Worm (Caenorhabditis elegans) whole organism, L2 larva: Measurements from ENCODE around the gene hsp-1.

Source experiments
- C34F6.9 ChIP-seq: fragments of 150-350 bp; optimal IDR thresholded peaks from 2 replicates; lab custom pipeline; 2014; ENCODE audit warnings: missing biosample characterization, missing genetic modification characterization
- F13H6.1 ChIP-seq: sonication (generic microtip); optimal IDR thresholded peaks from 2 replicates; lab custom pipeline; 2016; ENCODE audit warnings: missing genetic modification characterization, missing compliant biosample characterization
- R02D3.7 ChIP-seq: fragments of 150-350 bp; optimal IDR thresholded peaks from 2 replicates; lab custom pipeline; 2014; ENCODE audit warnings: missing biosample characterization, missing genetic modification characterization
- Y55F3AM.14 ChIP-seq: fragments of 200-800 bp; sonication (Bioruptor generic); optimal IDR thresholded peaks from 2 replicates; lab custom pipeline; 2018; ENCODE audit warnings: mild to moderate bottlenecking, missing genetic modification characterization, missing compliant biosample characterization
- ZK546.5 ChIP-seq: sonication (generic microtip); optimal IDR thresholded peaks from 2 replicates; lab custom pipeline; 2017; ENCODE audit warnings: missing biosample characterization, missing genetic modification characterization
- alr-1 ChIP-seq: fragments of 150-350 bp; optimal IDR thresholded peaks from 2 replicates; lab custom pipeline; 2014; ENCODE audit warnings: missing biosample characterization, missing genetic modification characterization
- aly-2 ChIP-seq: fragments of 150-350 bp; optimal IDR thresholded peaks from 2 replicates; lab custom pipeline; 2014; ENCODE audit warnings: missing biosample characterization, missing genetic modification characterization
- ama-1 ChIP-seq: fragments of 150-350 bp; optimal IDR thresholded peaks from 2 replicates; lab custom pipeline; 2018; ENCODE audit warnings: inconsistent platforms
- blmp-1 ChIP-seq: sonication (generic microtip); optimal IDR thresholded peaks from 2 replicates; lab custom pipeline; 2017; ENCODE audit warnings: missing genetic modification characterization, mild to moderate bottlenecking, missing compliant biosample characterization, antibody characterized with exemption, moderate library complexity; ENCODE audit not compliant: insufficient read depth
- ceh-16 ChIP-seq: fragments of 150-350 bp; optimal IDR thresholded peaks from 2 replicates; lab custom pipeline; 2014; ENCODE audit warnings: missing biosample characterization, missing genetic modification characterization
- ceh-82 ChIP-seq: fragments of 150-350 bp; optimal IDR thresholded peaks from 2 replicates; lab custom pipeline; 2014; ENCODE audit warnings: missing biosample characterization, missing genetic modification characterization
- crh-2 ChIP-seq: sonication (generic microtip); optimal IDR thresholded peaks from 2 replicates; lab custom pipeline; 2017; ENCODE audit warnings: missing biosample characterization, missing genetic modification characterization
- dmd-4 ChIP-seq: sonication (generic microtip); optimal IDR thresholded peaks from 2 replicates; lab custom pipeline; 2017; ENCODE audit warnings: missing biosample characterization, missing genetic modification characterization
- egl-27 ChIP-seq: sonication (generic microtip); optimal IDR thresholded peaks from 3 replicates; lab custom pipeline; 2017; ENCODE audit warnings: missing biosample characterization, missing genetic modification reagents, missing genetic modification characterization
- elt-1 ChIP-seq: fragments of 150-350 bp; optimal IDR thresholded peaks from 2 replicates; lab custom pipeline; 2014; ENCODE audit warnings: missing biosample characterization, missing genetic modification characterization
- elt-3 ChIP-seq: sonication (generic microtip); optimal IDR thresholded peaks from 2 replicates; lab custom pipeline; 2017; ENCODE audit warnings: missing biosample characterization, missing genetic modification characterization
- fos-1 ChIP-seq: fragments of 150-350 bp; optimal IDR thresholded peaks from 2 replicates; lab custom pipeline; 2014; ENCODE audit warnings: missing biosample characterization, missing genetic modification characterization
- gmeb-1 ChIP-seq: fragments of 150-350 bp; optimal IDR thresholded peaks from 2 replicates; lab custom pipeline; 2014; ENCODE audit warnings: missing biosample characterization, missing genetic modification characterization
- lin-11 ChIP-seq: fragments of 150-350 bp; sonication (generic microtip); optimal IDR thresholded peaks from 2 replicates; lab custom pipeline; 2014; ENCODE audit warnings: missing biosample characterization, missing genetic modification characterization, inconsistent platforms, mixed read lengths
- lin-13 ChIP-seq: fragments of 150-350 bp; optimal IDR thresholded peaks from 2 replicates; lab custom pipeline; 2014; ENCODE audit warnings: missing biosample characterization, missing genetic modification reagents, missing genetic modification characterization
- lsy-2 ChIP-seq, 2 experiments: fragments of 150-350 bp in 1 of 2; sonication (generic microtip) in 1 of 2; optimal IDR thresholded peaks; 2 replicates each; lab custom pipeline; 2014 to 2017; ENCODE audit warnings: missing biosample characterization in 2 of 2, missing genetic modification characterization in 2 of 2
- mbf-1 ChIP-seq: sonication (generic microtip); optimal IDR thresholded peaks from 2 replicates; lab custom pipeline; 2017; ENCODE audit warnings: missing biosample characterization, missing genetic modification characterization
- mdl-1 ChIP-seq, 2 experiments: fragments of 150-350 bp in 1 of 2; sonication (generic microtip) in 1 of 2; optimal IDR thresholded peaks; 2 replicates each; lab custom pipeline; 2017; ENCODE audit warnings: missing biosample characterization in 2 of 2, missing genetic modification characterization in 2 of 2
- nhr-11 ChIP-seq: fragments of 150-350 bp; optimal IDR thresholded peaks from 2 replicates; lab custom pipeline; 2014; ENCODE audit warnings: missing biosample characterization, missing genetic modification characterization
- nhr-12 ChIP-seq: fragments of 150-350 bp; optimal IDR thresholded peaks from 2 replicates; lab custom pipeline; 2014; ENCODE audit warnings: missing biosample characterization, missing genetic modification characterization
- nhr-129 ChIP-seq: fragments of 150-350 bp; optimal IDR thresholded peaks from 2 replicates; lab custom pipeline; 2014; ENCODE audit warnings: missing biosample characterization, missing genetic modification characterization
- nhr-23 ChIP-seq: fragments of 150-350 bp; optimal IDR thresholded peaks from 2 replicates; lab custom pipeline; 2014; ENCODE audit warnings: missing biosample characterization, missing genetic modification reagents, missing genetic modification characterization
- nhr-237 ChIP-seq: fragments of 150-350 bp; optimal IDR thresholded peaks from 2 replicates; lab custom pipeline; 2014; ENCODE audit warnings: missing biosample characterization, missing genetic modification characterization
- nhr-25 ChIP-seq: fragments of 150-350 bp; sonication (generic microtip); optimal IDR thresholded peaks from 3 replicates; lab custom pipeline; 2014; ENCODE audit warnings: missing biosample characterization, missing genetic modification characterization
- nhr-6 ChIP-seq: fragments of 150-350 bp; optimal IDR thresholded peaks from 2 replicates; lab custom pipeline; 2014; ENCODE audit warnings: missing biosample characterization, missing genetic modification characterization
- nhr-77 ChIP-seq: fragments of 150-350 bp; optimal IDR thresholded peaks from 2 replicates; lab custom pipeline; 2014; ENCODE audit warnings: missing biosample characterization, missing genetic modification characterization
- peb-1 ChIP-seq: fragments of 150-350 bp; optimal IDR thresholded peaks from 2 replicates; lab custom pipeline; 2014; ENCODE audit warnings: missing biosample characterization, missing genetic modification characterization
- skn-1 ChIP-seq: sonication (generic microtip); optimal IDR thresholded peaks from 2 replicates; lab custom pipeline; 2017; ENCODE audit warnings: missing biosample characterization, missing genetic modification characterization
- sma-3 ChIP-seq: sonication (generic microtip); optimal IDR thresholded peaks from 2 replicates; lab custom pipeline; 2016; ENCODE audit warnings: missing genetic modification reagents, missing genetic modification characterization, missing compliant biosample characterization
- snpc-4 ChIP-seq: fragments of 150-350 bp; optimal IDR thresholded peaks from 2 replicates; lab custom pipeline; 2014; ENCODE audit warnings: missing biosample characterization, missing genetic modification characterization
- unc-39 ChIP-seq: fragments of 150-350 bp; optimal IDR thresholded peaks from 2 replicates; lab custom pipeline; 2014; ENCODE audit warnings: missing biosample characterization, missing genetic modification characterization
- unc-55 ChIP-seq: fragments of 150-350 bp; sonication (generic microtip); optimal IDR thresholded peaks from 3 replicates; lab custom pipeline; 2014; ENCODE audit warnings: missing biosample characterization, missing genetic modification reagents, missing genetic modification characterization
- unc-62 ChIP-seq: fragments of 150-350 bp; optimal IDR thresholded peaks from 2 replicates; lab custom pipeline; 2014; ENCODE audit warnings: missing biosample characterization, missing genetic modification reagents, missing genetic modification characterization
- zag-1 ChIP-seq: fragments of 150-350 bp; optimal IDR thresholded peaks from 2 replicates; lab custom pipeline; 2014; ENCODE audit warnings: missing biosample characterization, missing genetic modification characterization
- ztf-1 ChIP-seq: fragments of 200-800 bp; sonication (Bioruptor generic); conservative IDR thresholded peaks from 2 replicates; pipeline ENCODE4 v1.3.6; 2022; ENCODE audit warnings: missing genetic modification characterization, missing compliant biosample characterization
- ztf-11 ChIP-seq: sonication (generic microtip); optimal IDR thresholded peaks from 2 replicates; lab custom pipeline; 2017; ENCODE audit warnings: missing biosample characterization, missing genetic modification characterization

Gene hsp-1

DNA sequence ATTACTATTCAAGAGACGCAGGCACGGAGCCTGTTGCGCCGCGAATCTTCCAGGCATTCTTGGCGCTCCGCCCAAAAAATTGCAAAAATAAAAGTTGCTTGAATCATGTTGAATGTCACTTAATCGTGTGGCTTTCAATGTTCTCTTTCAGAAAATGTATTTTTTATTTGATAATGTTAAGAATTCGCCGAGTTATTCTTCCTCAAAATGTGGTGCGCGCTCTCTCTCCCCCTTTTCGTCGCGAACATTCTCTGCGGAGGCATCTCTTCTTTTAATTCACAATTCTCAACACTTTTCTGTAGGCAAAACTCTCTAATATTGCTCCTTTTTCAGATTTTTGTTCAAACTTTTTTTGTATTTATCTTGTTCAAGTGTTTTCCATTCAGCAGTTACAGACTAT lies 396 bp upstream of the hsp-1 start (continued):
- TF ChIP-seq ceh-82 (tag; lab: Kevin White, UChicago) (peak; percentile 82), ztf-1 (GFP tag; lab: Robert Waterston, UW) (peak; percentile 89; the same call in 1 of the 2 replicates), skn-1 (tag; lab: Kevin White, UChicago) (peak; percentile 43), ama-1 (peak; percentile 92), ceh-16 (peak; percentile 26), Y55F3AM.14 (GFP tag; lab: Kevin White, UChicago) (peak; percentile 98), egl-27 (peak; percentile 95), blmp-1 (peak; percentile 82), lsy-2 (tag; optimal IDR thresholded peaks at IDR 0.05; lab: Kevin White, UChicago) (peak; percentile 92 to 95), R02D3.7 (tag; lab: Kevin White, UChicago) (peak; percentile 62)

ce11 chrIV:17279592-17280440 lies 1.1 kb downstream of the hsp-1 start:
- TF ChIP-seq unc-39 (tag; lab: Kevin White, UChicago) (no peak), ama-1 (peak; percentile 87), nhr-11 (peak; percentile 45), ZK546.5 (tag; lab: Kevin White, UChicago) (no peak), crh-2 (tag; lab: Kevin White, UChicago) (peak; percentile 42), nhr-12 (tag; lab: Kevin White, UChicago) (no peak), egl-27 (no peak), zag-1 (tag; lab: Kevin White, UChicago) (no peak), elt-3 (tag; lab: Kevin White, UChicago) (no peak), R02D3.7 (tag; lab: Kevin White, UChicago) (no peak), F13H6.1 (no peak)

DNA sequence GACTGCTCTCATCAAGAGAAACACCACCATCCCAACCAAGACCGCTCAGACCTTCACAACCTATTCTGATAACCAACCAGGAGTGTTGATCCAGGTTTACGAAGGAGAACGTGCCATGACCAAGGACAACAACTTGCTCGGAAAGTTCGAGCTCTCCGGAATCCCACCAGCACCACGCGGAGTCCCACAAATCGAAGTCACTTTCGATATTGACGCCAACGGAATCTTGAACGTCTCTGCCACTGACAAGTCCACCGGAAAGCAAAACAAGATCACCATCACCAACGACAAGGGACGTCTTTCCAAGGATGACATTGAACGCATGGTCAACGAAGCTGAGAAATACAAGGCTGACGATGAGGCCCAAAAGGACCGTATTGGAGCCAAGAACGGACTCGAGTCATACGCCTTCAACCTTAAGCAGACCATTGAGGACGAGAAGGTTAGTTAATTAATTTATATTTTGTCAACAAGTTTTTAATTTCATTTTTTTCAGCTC lies 1.7 kb downstream of the hsp-1 start:
- TF ChIP-seq ama-1 = peak; percentile 90
- TF ChIP-seq aly-2 (tag; lab: Kevin White, UChicago) = no peak
- TF ChIP-seq nhr-129 (tag; lab: Kevin White, UChicago) = peak; percentile 27

ce11 chrIV:17281060-17282021 lies 2.6 kb downstream of the hsp-1 start:
- TF ChIP-seq nhr-25 (tag; lab: Kevin White, UChicago) = peak; percentile 26
- TF ChIP-seq mdl-1 (tag; optimal IDR thresholded peaks at IDR 0.05; lab: Kevin White, UChicago) = no peak
- peak; percentile 38 for TF ChIP-seq snpc-4 (tag; lab: Kevin White, UChicago)
- TF ChIP-seq zag-1 (tag; lab: Kevin White, UChicago) = no peak
- TF ChIP-seq mbf-1 (tag; lab: Kevin White, UChicago) = peak; percentile 24
- TF ChIP-seq ceh-82 (tag; lab: Kevin White, UChicago) = no peak
- peak; percentile 90; the same call in 1 of the 2 replicates for TF ChIP-seq ztf-1 (GFP tag; lab: Robert Waterston, UW)
- TF ChIP-seq fos-1 (tag; lab: Kevin White, UChicago) = peak; percentile 31
- peak; percentile 17 for TF ChIP-seq unc-62 (GFP tag; lab: Kevin White, UChicago)
- TF ChIP-seq alr-1 = no peak
- no peak for TF ChIP-seq ceh-16
- peak; percentile 77 for TF ChIP-seq C34F6.9
- no peak for TF ChIP-seq unc-39 (tag; lab: Kevin White, UChicago)
- peak; percentile 14 to 87 for TF ChIP-seq lsy-2 (tag; optimal IDR thresholded peaks at IDR 0.05; lab: Kevin White, UChicago)
- no peak for TF ChIP-seq dmd-4 (tag; lab: Kevin White, UChicago)
- TF ChIP-seq unc-55 (GFP tag; lab: Kevin White, UChicago) = no peak
- TF ChIP-seq ZK546.5 (tag; lab: Kevin White, UChicago) = no peak
- TF ChIP-seq egl-27 = no peak
- no peak for TF ChIP-seq ztf-11 (tag; lab: Kevin White, UChicago)
- TF ChIP-seq F13H6.1 = peak; percentile 29
- no peak for TF ChIP-seq blmp-1
- TF ChIP-seq skn-1 (tag; lab: Kevin White, UChicago) = peak; percentile 74
- TF ChIP-seq peb-1 = no peak
- no peak for TF ChIP-seq nhr-77 (tag; lab: Kevin White, UChicago)
- TF ChIP-seq nhr-129 (tag; lab: Kevin White, UChicago) = peak; percentile 69
- TF ChIP-seq gmeb-1 (tag; lab: Kevin White, UChicago) = peak; percentile 74
- TF ChIP-seq lin-13 (GFP tag; lab: Kevin White, UChicago) = peak; percentile 82
- TF ChIP-seq elt-3 (tag; lab: Kevin White, UChicago) = no peak
- no peak for TF ChIP-seq elt-1 (tag; lab: Kevin White, UChicago)
- no peak for TF ChIP-seq nhr-23
- no peak for TF ChIP-seq R02D3.7 (tag; lab: Kevin White, UChicago)
- no peak for TF ChIP-seq nhr-237 (tag; lab: Kevin White, UChicago)
- TF ChIP-seq Y55F3AM.14 (GFP tag; lab: Kevin White, UChicago) = peak; percentile 71
- TF ChIP-seq lin-11 (tag; lab: Kevin White, UChicago) = no peak
- TF ChIP-seq nhr-6 (tag; lab: Kevin White, UChicago) = peak; percentile 64
- peak; percentile 30 for TF ChIP-seq sma-3 (GFP tag; lab: Kevin White, UChicago)
- no peak for TF ChIP-seq aly-2 (tag; lab: Kevin White, UChicago)
- peak; percentile 71 for TF ChIP-seq nhr-11
